Fruit fly (Drosophila melanogaster) whole organism, embryonic: ENCODE data around the gene CG15916.

Experiments used
- Ada2b ChIP-seq: fragments of 200-800 bp; sonication (Bioruptor generic); IDR thresholded peaks from 2 replicates; pipeline ENCODE4 v1.3.6; 2022; ENCODE audit warnings: missing biosample characterization, missing genetic modification characterization
- BtbVII ChIP-seq: fragments of 200-800 bp; sonication (Bioruptor generic); optimal IDR thresholded peaks from 3 replicates; lab custom pipeline; 2017; ENCODE audit warnings: missing biosample characterization, mild to moderate bottlenecking, missing genetic modification characterization
- CG1024 ChIP-seq: fragments of 200-800 bp; sonication (Bioruptor generic); IDR thresholded peaks from 2 replicates; pipeline ENCODE4 v1.3.6; 2022; ENCODE audit warnings: missing biosample characterization, missing genetic modification characterization
- CG10431 ChIP-seq: fragments of 200-800 bp; sonication (Bioruptor generic); optimal IDR thresholded peaks from 3 replicates; lab custom pipeline; 2018; ENCODE audit warnings: missing biosample characterization, mild to moderate bottlenecking, missing genetic modification characterization
- CG11560 ChIP-seq: fragments of 200-800 bp; sonication (Bioruptor generic); IDR thresholded peaks from 3 replicates; pipeline ENCODE4 v1.3.6; 2022; ENCODE audit warnings: missing biosample characterization, missing genetic modification characterization
- CG11695 ChIP-seq: fragments of 200-800 bp; sonication (Bioruptor generic); IDR thresholded peaks from 3 replicates; pipeline ENCODE4 v1.3.6; 2022; ENCODE audit warnings: missing biosample characterization, missing genetic modification characterization
- CG12071 ChIP-seq: fragments of 200-800 bp; sonication (Bioruptor generic); optimal IDR thresholded peaks from 3 replicates; lab custom pipeline; 2018; ENCODE audit warnings: missing biosample characterization, mild to moderate bottlenecking, missing genetic modification characterization
- CG12744 ChIP-seq: fragments of 200-800 bp; sonication (Bioruptor generic); optimal IDR thresholded peaks from 2 replicates; lab custom pipeline; 2016; ENCODE audit warnings: missing biosample characterization, missing genetic modification characterization
- CG1647 ChIP-seq: fragments of 200-800 bp; sonication (Bioruptor generic); optimal IDR thresholded peaks from 3 replicates; lab custom pipeline; 2016; ENCODE audit warnings: missing biosample characterization, missing genetic modification characterization
- CG2116 ChIP-seq: fragments of 200-800 bp; sonication (Bioruptor generic); optimal IDR thresholded peaks from 3 replicates; lab custom pipeline; 2018; ENCODE audit warnings: missing biosample characterization, mild to moderate bottlenecking, missing genetic modification characterization
- CG2129 ChIP-seq: fragments of 200-800 bp; sonication (Bioruptor generic); IDR thresholded peaks from 2 replicates; pipeline ENCODE4 v1.3.6; 2022; ENCODE audit warnings: missing biosample characterization, missing genetic modification characterization; ENCODE audit not compliant: partially characterized antibody
- CG31365 ChIP-seq: fragments of 200-800 bp; sonication (Bioruptor generic); optimal IDR thresholded peaks from 2 replicates; lab custom pipeline; 2018; ENCODE audit warnings: missing biosample characterization, mild to moderate bottlenecking, missing genetic modification characterization
- CG3838 ChIP-seq: fragments of 200-800 bp; sonication (Bioruptor generic); optimal IDR thresholded peaks from 3 replicates; lab custom pipeline; 2016; ENCODE audit warnings: missing biosample characterization, missing genetic modification characterization
- CG4328 ChIP-seq: fragments of 200-800 bp; sonication (Bioruptor generic); optimal IDR thresholded peaks from 3 replicates; lab custom pipeline; 2017; ENCODE audit warnings: missing biosample characterization, missing genetic modification reagents, missing genetic modification characterization
- CG4360 ChIP-seq: fragments of 200-800 bp; sonication (Bioruptor generic); IDR thresholded peaks from 2 replicates; pipeline ENCODE4 v1.3.6; 2022; ENCODE audit warnings: missing biosample characterization, missing genetic modification characterization
- CG4424 ChIP-seq: fragments of 200-800 bp; sonication (Bioruptor generic); optimal IDR thresholded peaks from 3 replicates; lab custom pipeline; 2016; ENCODE audit warnings: missing biosample characterization, missing genetic modification characterization
- CG4820 ChIP-seq: fragments of 200-800 bp; sonication (Bioruptor generic); optimal IDR thresholded peaks from 3 replicates; lab custom pipeline; 2016; ENCODE audit warnings: missing biosample characterization, missing genetic modification characterization
- CG7963 ChIP-seq: fragments of 200-800 bp; sonication (Bioruptor generic); IDR thresholded peaks from 3 replicates; pipeline ENCODE4 v1.3.6; 2022; ENCODE audit warnings: missing biosample characterization, missing genetic modification characterization; ENCODE audit not compliant: partially characterized antibody
- Dek ChIP-seq: fragments of 200-800 bp; sonication (Bioruptor generic); optimal IDR thresholded peaks from 3 replicates; lab custom pipeline; 2019; ENCODE audit warnings: missing biosample characterization, mild to moderate bottlenecking, missing genetic modification characterization, moderate library complexity
- Ets97D ChIP-seq: fragments of 200-800 bp; sonication (Bioruptor generic); optimal IDR thresholded peaks from 3 replicates; lab custom pipeline; 2016; ENCODE audit warnings: missing biosample characterization, missing genetic modification characterization
- HmgD ChIP-seq: fragments of 200-800 bp; sonication (Bioruptor generic); optimal IDR thresholded peaks from 3 replicates; lab custom pipeline; 2016; ENCODE audit warnings: missing biosample characterization, missing genetic modification characterization
- Hmr ChIP-seq: fragments of 200-800 bp; sonication (Bioruptor generic); optimal IDR thresholded peaks from 3 replicates; lab custom pipeline; 2017; ENCODE audit warnings: mild to moderate bottlenecking, missing biosample characterization, missing genetic modification reagents, missing genetic modification characterization
- Hr51 ChIP-seq, 2 experiments: fragments of 200-800 bp; sonication (Bioruptor generic); optimal IDR thresholded peaks; 2 replicates in 1 of 2; 3 replicates in 1 of 2; lab custom pipeline; 2016 to 2018; ENCODE audit warnings: missing biosample characterization in 2 of 2, missing genetic modification characterization in 2 of 2, mild to moderate bottlenecking in 1 of 2, moderate library complexity in 1 of 2
- Lhr ChIP-seq: fragments of 200-800 bp; sonication (Bioruptor generic); optimal IDR thresholded peaks from 3 replicates; lab custom pipeline; 2017; ENCODE audit warnings: mild to moderate bottlenecking, missing biosample characterization, missing genetic modification reagents, missing genetic modification characterization
- Nf-YA ChIP-seq: fragments of 200-800 bp; sonication (Bioruptor generic); IDR thresholded peaks from 2 replicates; pipeline ENCODE4 v1.3.6; 2022; ENCODE audit warnings: missing biosample characterization, missing genetic modification characterization
- Oaz ChIP-seq: fragments of 200-800 bp; sonication (Bioruptor generic); IDR thresholded peaks from 2 replicates; pipeline ENCODE4 v1.3.6; 2022; ENCODE audit warnings: missing biosample characterization, missing genetic modification characterization
- PHDP ChIP-seq: fragments of 200-800 bp; sonication (Bioruptor generic); optimal IDR thresholded peaks from 3 replicates; lab custom pipeline; 2018; ENCODE audit warnings: missing biosample characterization, mild to moderate bottlenecking, missing genetic modification characterization, moderate library complexity
- Spps ChIP-seq: fragments of 200-800 bp; sonication (Bioruptor generic); optimal IDR thresholded peaks from 2 replicates; lab custom pipeline; 2018; ENCODE audit warnings: missing biosample characterization, mild to moderate bottlenecking, missing genetic modification characterization
- Trl ChIP-seq, 3 experiments: fragments of >200 bp in 2 of 3; fragments of 200-800 bp in 1 of 3; sonication (Bioruptor generic) in 1 of 3; optimal IDR thresholded peaks; 2 replicates in 1 of 3; 3 replicates in 2 of 3; lab custom pipeline; 2016 to 2017; ENCODE audit warnings: missing biosample characterization in 1 of 3, missing genetic modification characterization in 1 of 3
- Usf ChIP-seq: fragments of 200-800 bp; sonication (Bioruptor generic); optimal IDR thresholded peaks from 2 replicates; lab custom pipeline; 2017; ENCODE audit warnings: missing genotype, missing biosample characterization, missing genetic modification characterization
- cato ChIP-seq: fragments of 200-800 bp; sonication (Bioruptor generic); optimal IDR thresholded peaks from 2 replicates; lab custom pipeline; 2016; ENCODE audit warnings: missing biosample characterization, missing genetic modification characterization, borderline replicate concordance
- chinmo ChIP-seq: fragments of 200-800 bp; sonication (Bioruptor generic); IDR thresholded peaks from 4 replicates; pipeline ENCODE4 v1.3.6; 2022; ENCODE audit warnings: missing biosample characterization, missing genetic modification characterization; ENCODE audit not compliant: partially characterized antibody
- chm ChIP-seq: fragments of 200-800 bp; sonication (Bioruptor generic); IDR thresholded peaks from 2 replicates; pipeline ENCODE4 v1.3.6; 2022; ENCODE audit warnings: missing biosample characterization, missing genetic modification characterization
- ci ChIP-seq: fragments of 200-800 bp; sonication (Bioruptor generic); IDR thresholded peaks from 3 replicates; pipeline ENCODE4 v1.3.6; 2022; ENCODE audit warnings: missing biosample characterization, missing genetic modification characterization
- dmrt11E ChIP-seq: fragments of 200-800 bp; sonication (Bioruptor generic); optimal IDR thresholded peaks from 3 replicates; lab custom pipeline; 2018; ENCODE audit warnings: missing biosample characterization, mild to moderate bottlenecking, missing genetic modification characterization, moderate library complexity
- knrl ChIP-seq: fragments of 200-800 bp; sonication (Bioruptor generic); IDR thresholded peaks from 3 replicates; pipeline ENCODE4 v1.3.6; 2022; ENCODE audit warnings: missing biosample characterization, missing genetic modification characterization; ENCODE audit not compliant: partially characterized antibody
- mld ChIP-seq: fragments of 200-800 bp; sonication (Bioruptor generic); IDR thresholded peaks from 3 replicates; pipeline ENCODE4 v1.3.6; 2022; ENCODE audit warnings: missing biosample characterization, missing genetic modification characterization; ENCODE audit not compliant: partially characterized antibody
- pita ChIP-seq: fragments of 200-800 bp; sonication (Bioruptor generic); optimal IDR thresholded peaks from 2 replicates; lab custom pipeline; 2017; ENCODE audit warnings: missing biosample characterization, mild to moderate bottlenecking, missing genetic modification characterization
- prd ChIP-seq, 3 experiments: fragments of >200 bp in 2 of 3; fragments of 200-800 bp in 1 of 3; sonication (Bioruptor generic) in 1 of 3; optimal IDR thresholded peaks in 2 of 3; IDR thresholded peaks in 1 of 3; 2 replicates in 2 of 3; 3 replicates in 1 of 3; pipeline versions ENCODE4 v1.3.6 to Lab custom; 2017 to 2022; ENCODE audit warnings: missing biosample characterization in 1 of 3, missing genetic modification characterization in 1 of 3
- psq ChIP-seq: fragments of 200-800 bp; sonication (Bioruptor generic); optimal IDR thresholded peaks from 2 replicates; lab custom pipeline; 2017; ENCODE audit warnings: missing biosample characterization, missing genetic modification characterization
- pum ChIP-seq: fragments of 200-800 bp; sonication (Bioruptor generic); optimal IDR thresholded peaks from 2 replicates; lab custom pipeline; 2016; ENCODE audit warnings: missing biosample characterization, missing genetic modification characterization
- pzg ChIP-seq: fragments of 200-800 bp; sonication (Bioruptor generic); optimal IDR thresholded peaks from 3 replicates; lab custom pipeline; 2018; ENCODE audit warnings: missing biosample characterization, mild to moderate bottlenecking, missing genetic modification characterization, moderate library complexity
- ranshi ChIP-seq: fragments of 200-800 bp; sonication (Bioruptor generic); IDR thresholded peaks from 2 replicates; pipeline ENCODE4 v1.3.6; 2022; ENCODE audit warnings: missing biosample characterization, missing genetic modification characterization
- sima ChIP-seq: fragments of 200-800 bp; sonication (Bioruptor generic); optimal IDR thresholded peaks from 2 replicates; lab custom pipeline; 2016; ENCODE audit warnings: missing biosample characterization, missing genetic modification characterization
- slp2 ChIP-seq: fragments of 200-800 bp; sonication (Bioruptor generic); optimal IDR thresholded peaks from 2 replicates; lab custom pipeline; 2016; ENCODE audit warnings: missing biosample characterization, missing genetic modification characterization
- sna ChIP-seq: fragments of 200-800 bp; sonication (Bioruptor generic); IDR thresholded peaks from 2 replicates; pipeline ENCODE4 v1.3.6; 2022; ENCODE audit warnings: missing biosample characterization, missing genetic modification characterization; ENCODE audit not compliant: partially characterized antibody
- tio ChIP-seq: fragments of 200-800 bp; sonication (Bioruptor generic); optimal IDR thresholded peaks from 2 replicates; lab custom pipeline; 2017; ENCODE audit warnings: missing biosample characterization, missing genetic modification characterization, inconsistent platforms
- vvl ChIP-seq: fragments of 200-800 bp; sonication (Bioruptor generic); IDR thresholded peaks from 2 replicates; pipeline ENCODE4 v1.3.6; 2022; ENCODE audit warnings: missing biosample characterization, missing genetic modification characterization

The CG15916 gene

dm6 chrX:15886411-15887246, 3.8 kb upstream of the CG15916 start (continued):
- no peak for TF ChIP-seq PHDP (tag; lab: Kevin White, UChicago)
- no peak for TF ChIP-seq Lhr
- TF ChIP-seq CG4360 = no peak
- no peak for TF ChIP-seq CG12744 (GFP tag; lab: Kevin White, UChicago)
- peak; percentile 34; the same call in 1 of the 3 replicates for TF ChIP-seq ci (GFP tag; lab: Robert Waterston, UW)
- no peak for TF ChIP-seq ranshi
- no peak for TF ChIP-seq Spps (tag; lab: Kevin White, UChicago)
- peak; percentile 79 for TF ChIP-seq pita (GFP tag; lab: Kevin White, UChicago)
- no peak for TF ChIP-seq CG11695 (GFP tag; lab: Robert Waterston, UW)
- TF ChIP-seq CG1024 (GFP tag; lab: Robert Waterston, UW) = no peak
- no peak for TF ChIP-seq CG31365 (tag; lab: Kevin White, UChicago)
- TF ChIP-seq tio = no peak
- TF ChIP-seq CG10431 = peak; percentile 23
- peak; percentile 29 for TF ChIP-seq pzg
- no peak for TF ChIP-seq CG11560 (tag; lab: Robert Waterston, UW)
- TF ChIP-seq Nf-YA = no peak
- TF ChIP-seq Hmr (GFP tag; lab: Kevin White, UChicago) = no peak
- TF ChIP-seq slp2 (GFP tag; lab: Kevin White, UChicago) = no peak
- peak; percentile 22 for TF ChIP-seq CG2116
- TF ChIP-seq chinmo (GFP tag; lab: Robert Waterston, UW) = peak; percentile 72; the same call in 1 of the 4 replicates
- TF ChIP-seq chm = no peak
- TF ChIP-seq Usf (GFP tag; lab: Kevin White, UChicago) = no peak
- TF ChIP-seq psq (GFP tag; lab: Kevin White, UChicago) = peak; percentile 100
- no peak for TF ChIP-seq CG1647
- TF ChIP-seq cato (GFP tag; lab: Kevin White, UChicago) = no peak
- TF ChIP-seq prd (optimal IDR thresholded peaks at IDR 0.05; lab: Kevin White, UChicago) = no peak
- TF ChIP-seq prd (GFP tag; IDR thresholded peaks at IDR 0.05; lab: Robert Waterston, UW) = no peak
- TF ChIP-seq pum (GFP tag; lab: Kevin White, UChicago) = no peak
- no peak for TF ChIP-seq BtbVII (GFP tag; lab: Kevin White, UChicago)
- peak; percentile 6 for TF ChIP-seq Ets97D (GFP tag; lab: Kevin White, UChicago)
- no peak for TF ChIP-seq HmgD (GFP tag; lab: Kevin White, UChicago)
- no peak for TF ChIP-seq dmrt11E
- TF ChIP-seq Oaz (GFP tag; lab: Robert Waterston, UW) = no peak
- no peak for TF ChIP-seq CG3838 (GFP tag; lab: Kevin White, UChicago)
- no peak for TF ChIP-seq Dek (tag; lab: Kevin White, UChicago)
- TF ChIP-seq mld (GFP tag; lab: Robert Waterston, UW) = no peak
- no peak for TF ChIP-seq CG4820 (GFP tag; lab: Kevin White, UChicago)
- TF ChIP-seq Hr51 (GFP tag; optimal IDR thresholded peaks at IDR 0.05; lab: Kevin White, UChicago) = no peak
- TF ChIP-seq CG2129 (GFP tag; lab: Robert Waterston, UW) = no peak
- TF ChIP-seq Trl (optimal IDR thresholded peaks at IDR 0.05; lab: Kevin White, UChicago) = peak in 1 of 2 experiments; percentile 73
- TF ChIP-seq Trl (GFP tag; optimal IDR thresholded peaks at IDR 0.05; lab: Kevin White, UChicago) = no peak
- TF ChIP-seq sna (GFP tag; lab: Robert Waterston, UW) = no peak
- TF ChIP-seq Ada2b (GFP tag; lab: Robert Waterston, UW) = no peak
- TF ChIP-seq vvl (GFP tag; lab: Robert Waterston, UW) = no peak
- no peak for TF ChIP-seq sima
- no peak for TF ChIP-seq CG12071 (GFP tag; lab: Kevin White, UChicago)
- no peak for TF ChIP-seq CG4328 (GFP tag; lab: Kevin White, UChicago)
- TF ChIP-seq CG7963 (GFP tag; lab: Robert Waterston, UW) = no peak
- TF ChIP-seq knrl (GFP tag; lab: Robert Waterston, UW) = no peak
- TF ChIP-seq CG4424 = no peak
